Fruit fly (Drosophila melanogaster) whole organism, larva: ENCODE measurements around the gene CG15546.

ENCODE experiments used
- noc ChIP-seq: fragments of 200-800 bp; sonication (Bioruptor generic); optimal IDR thresholded peaks from 3 replicates; lab custom pipeline; 2019; ENCODE audit warnings: missing biosample characterization, mild to moderate bottlenecking, missing genetic modification characterization, moderate library complexity

Gene CG15546

DNA sequence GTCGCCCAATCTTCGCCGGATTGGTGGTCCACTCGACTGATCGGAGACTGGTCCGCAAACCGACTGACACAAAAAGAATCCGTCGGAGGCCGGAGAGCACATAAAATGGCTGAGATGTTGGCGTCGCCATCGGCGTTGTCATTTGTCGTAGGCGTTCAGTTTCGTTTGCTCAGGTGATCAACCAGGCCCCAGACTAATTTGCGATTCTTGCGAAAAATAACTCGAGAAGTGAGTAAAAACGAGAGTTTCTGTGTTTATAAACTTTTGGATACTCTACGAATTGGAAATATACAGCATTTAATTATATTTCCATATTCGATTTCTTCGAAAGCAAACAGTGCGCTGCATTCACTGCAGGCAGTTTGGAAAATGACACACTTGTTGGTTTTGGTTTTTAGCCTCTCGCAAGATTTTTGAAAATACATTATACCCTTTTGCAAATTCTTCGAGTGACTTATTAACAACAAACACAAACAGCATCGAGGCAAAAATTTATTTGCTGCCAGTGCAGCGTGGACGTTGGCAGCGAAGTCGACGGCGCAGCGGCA is at the start of gene CG15546:
CG15546 (minus strand) TSS at position 51 of the 548 bp plus-strand sequence.
- no peak for TF ChIP-seq noc (tag; lab: Kevin White, UChicago)

DNA sequence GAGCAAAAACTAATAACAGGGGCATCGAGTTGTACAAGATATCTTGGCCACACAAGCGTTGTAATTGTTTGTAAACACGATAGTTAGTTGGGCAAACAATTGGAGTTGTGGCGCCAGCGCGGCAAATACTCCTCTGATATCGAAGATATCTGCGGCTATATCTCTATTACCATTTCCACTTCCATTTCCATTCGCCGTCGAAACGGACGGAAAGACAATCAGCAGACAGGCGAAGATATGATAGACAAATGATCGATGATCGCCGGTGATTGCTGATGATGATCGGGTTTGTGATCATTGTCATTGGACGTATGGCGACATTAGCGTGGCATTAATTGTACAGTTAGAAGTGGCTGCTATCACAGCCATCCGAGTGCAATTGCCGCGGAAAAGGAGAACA is 49.5 kb upstream of the CG15546 start:
- TF ChIP-seq noc (tag; lab: Kevin White, UChicago) = no peak

- TF ChIP-seq noc (tag; lab: Kevin White, UChicago) = peak; percentile 79
Measured at dm6 chr3R:30923581-30923980, 47.6 kb upstream of the CG15546 start.

- TF ChIP-seq noc (tag; lab: Kevin White, UChicago) = no peak
Measured at dm6 chr3R:30922414-30922813, 46.4 kb upstream of the CG15546 start.

dm6 chr3R:30918872-30919271 is 42.9 kb upstream of the CG15546 start:
- TF ChIP-seq noc (tag; lab: Kevin White, UChicago) = no peak

- no peak for TF ChIP-seq noc (tag; lab: Kevin White, UChicago)
Measured at dm6 chr3R:30916024-30916423, 40.0 kb upstream of the CG15546 start.

- TF ChIP-seq noc (tag; lab: Kevin White, UChicago) = peak; percentile 52
Measured at dm6 chr3R:30915235-30915634, 39.2 kb upstream of the CG15546 start.

DNA sequence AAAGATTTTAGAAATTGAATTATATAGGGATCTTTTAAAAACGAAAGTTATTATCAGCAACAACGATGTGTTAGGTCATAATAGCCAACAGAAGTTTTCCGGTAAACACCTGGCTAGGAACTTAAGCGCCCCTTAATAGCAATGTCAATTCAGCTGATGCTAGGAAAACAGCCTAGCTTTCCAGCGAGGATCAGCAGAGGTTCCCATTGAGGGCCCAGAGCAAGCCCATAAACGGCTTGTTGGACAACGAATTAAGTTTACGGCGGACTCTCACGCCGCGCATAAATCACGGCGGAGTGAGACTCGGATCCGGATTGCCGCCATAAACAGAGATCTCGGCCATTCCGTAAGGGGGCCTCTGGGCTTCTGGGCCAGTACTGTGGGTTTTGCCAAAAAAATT is 37.7 kb upstream of the CG15546 start:
- TF ChIP-seq noc (tag; lab: Kevin White, UChicago) = peak; percentile 60

DNA sequence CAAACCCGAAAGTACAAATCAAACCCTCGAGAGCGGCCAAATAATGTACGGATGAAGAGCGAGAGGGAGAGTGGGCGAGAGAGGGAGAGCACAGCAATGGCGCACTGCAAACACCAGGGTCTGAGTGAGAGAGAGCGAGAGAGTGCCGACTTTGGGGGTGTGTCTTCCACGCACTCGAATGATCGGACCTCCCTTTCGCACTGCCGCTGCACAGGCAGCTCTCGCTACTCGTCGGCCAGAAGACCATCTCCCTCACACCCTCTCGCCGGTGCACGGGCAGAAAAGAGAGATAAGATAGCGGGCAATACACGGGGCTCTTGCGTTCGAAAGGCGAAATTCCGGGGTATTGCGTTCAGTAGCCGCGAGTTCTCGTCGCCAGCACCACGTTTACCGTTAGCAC is 36.4 kb upstream of the CG15546 start, which contains the start of gene Ptx1:
Ptx1 (plus strand) TSS at position 353 of the 400 bp plus-strand sequence.
- no peak for TF ChIP-seq noc (tag; lab: Kevin White, UChicago)

DNA sequence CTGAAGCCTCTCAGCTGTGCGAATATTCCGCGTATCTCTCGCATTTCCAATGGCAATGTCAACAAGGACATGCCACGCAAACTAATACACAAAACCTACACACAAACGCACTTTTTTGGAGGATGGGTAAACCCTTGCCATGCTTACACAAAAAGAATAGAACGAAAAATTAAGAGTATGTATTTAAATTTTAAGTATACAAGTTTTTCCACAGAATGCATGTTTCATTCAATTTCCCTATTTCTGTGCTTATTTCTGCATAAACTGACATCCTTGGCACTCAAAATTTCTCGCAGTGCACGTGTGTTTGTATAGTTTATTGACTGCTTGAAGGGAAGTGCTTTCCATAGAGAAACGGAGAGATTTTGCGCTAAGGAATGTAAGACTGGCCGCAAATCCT is 33.9 kb upstream of the CG15546 start:
- TF ChIP-seq noc (tag; lab: Kevin White, UChicago) = no peak

DNA sequence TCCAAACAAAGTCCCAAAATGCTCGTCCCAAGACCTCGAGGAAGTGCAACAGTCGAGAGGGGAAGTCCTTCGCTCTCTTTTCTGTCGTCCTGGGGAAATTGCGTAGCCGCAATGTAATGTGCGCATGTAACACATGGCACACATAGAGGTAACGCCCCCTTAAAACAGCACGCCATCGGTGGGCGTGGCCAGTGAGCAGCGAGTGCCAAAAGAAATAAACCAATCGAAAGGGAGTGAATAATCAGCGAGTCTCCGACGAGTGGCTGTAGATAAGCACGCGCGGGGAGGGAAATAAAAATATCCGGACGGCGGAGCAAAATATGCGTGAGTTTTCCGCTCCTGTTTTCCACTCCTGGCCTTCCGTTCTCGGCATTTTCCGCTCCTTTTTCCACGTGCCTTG is 33.0 kb upstream of the CG15546 start:
- no peak for TF ChIP-seq noc (tag; lab: Kevin White, UChicago)

- TF ChIP-seq noc (tag; lab: Kevin White, UChicago) = no peak
Measured at dm6 chr3R:30903994-30904393, 28.0 kb upstream of the CG15546 start.

DNA sequence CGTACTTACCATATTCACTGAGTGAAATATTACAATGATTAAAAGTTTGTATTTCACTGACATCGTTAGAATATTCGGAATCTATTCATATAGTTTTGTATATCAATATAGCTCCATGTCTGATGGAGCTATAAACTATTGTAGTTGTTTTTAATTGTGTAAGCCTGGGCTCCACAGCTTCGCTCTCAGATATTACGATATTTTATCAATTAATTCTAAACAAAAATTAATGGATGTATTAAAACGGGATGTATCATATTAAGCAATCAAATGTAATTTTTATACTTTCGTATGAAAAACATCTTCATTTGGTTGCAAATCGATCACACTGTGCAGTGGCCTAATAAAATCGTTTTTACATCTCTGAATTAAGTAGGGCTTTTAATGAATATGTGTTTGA is 26.1 kb upstream of the CG15546 start, which contains the start of gene CG33483:
CG33483 (minus strand) TSS at position 101 of the 400 bp plus-strand sequence.
- TF ChIP-seq noc (tag; lab: Kevin White, UChicago) = no peak

- TF ChIP-seq noc (tag; lab: Kevin White, UChicago) = no peak
Measured at dm6 chr3R:30893738-30894137, 17.8 kb upstream of the CG15546 start, which contains the start of gene Cyp4c3. Gene Cyp4c3 (plus strand): TSS chr3R:30894038.

dm6 chr3R:30890045-30890444 is 14.1 kb upstream of the CG15546 start:
- no peak for TF ChIP-seq noc (tag; lab: Kevin White, UChicago)

DNA sequence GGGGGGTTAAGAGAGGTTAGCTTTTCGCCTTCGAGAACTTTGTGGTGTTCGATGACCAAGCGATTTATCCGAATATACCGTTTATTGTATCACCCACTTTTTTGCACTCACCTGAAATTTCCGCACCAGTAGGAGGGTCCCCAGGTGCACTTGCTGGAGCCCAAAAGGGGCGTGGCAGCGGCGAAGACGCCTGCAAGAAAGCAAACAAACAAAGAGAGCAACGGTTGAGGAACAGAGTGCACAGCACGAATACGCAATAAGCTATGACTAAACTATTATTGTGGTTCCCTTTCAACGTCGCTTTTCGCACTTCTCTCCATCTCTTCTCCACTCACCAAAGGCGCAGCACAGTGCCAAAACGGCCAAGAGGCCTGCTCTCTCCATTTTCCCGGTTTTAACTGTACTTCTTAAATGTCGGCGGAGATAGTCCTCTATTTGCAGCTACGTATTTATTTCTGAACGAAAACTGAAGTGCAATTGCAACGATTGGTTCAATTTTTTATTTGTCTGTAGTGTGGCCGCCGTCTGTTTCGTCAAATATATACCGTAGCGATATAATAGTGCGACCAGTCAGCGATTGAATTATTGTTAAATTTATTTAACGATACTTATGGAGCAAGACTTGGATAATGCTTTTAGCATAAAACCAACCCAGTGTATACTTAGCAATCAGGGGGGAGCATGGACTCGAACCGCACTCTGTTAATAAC is 12.7 kb upstream of the CG15546 start, which contains the start of gene Sap-r:
Sap-r (minus strand) TSS at position 513 of the 710 bp plus-strand sequence.
- TF ChIP-seq noc (tag; lab: Kevin White, UChicago) = no peak
